Worm (Caenorhabditis elegans): ENCODE data around the gene T03F6.3.
A peak's percentile ranks its signal among the peaks of the same experiment; 100 is the strongest.

T03F6.3 gene

ce11 chrIII:13342079-13342734 is 47.0 kb upstream of the T03F6.3 start, which contains the start of gene dro-1:
TSS of gene dro-1 (plus strand) at chrIII:13342684.
- no peak for TF ChIP-seq eor-1 (tag; optimal IDR thresholded peaks at IDR 0.05)
- TF ChIP-seq elt-2 (tag; optimal IDR thresholded peaks at IDR 0.05), result no peak
- TF ChIP-seq ceh-9 (tag; optimal IDR thresholded peaks at IDR 0.05), result no peak
- no peak for TF ChIP-seq aly-2 (tag; optimal IDR thresholded peaks at IDR 0.05)
- no peak for TF ChIP-seq pqm-1 (tag; optimal IDR thresholded peaks at IDR 0.05)
- no peak for TF ChIP-seq R02D3.7 (tag; optimal IDR thresholded peaks at IDR 0.05)
- TF ChIP-seq nhr-28 (tag; optimal IDR thresholded peaks at IDR 0.05), result no peak
- no peak for TF ChIP-seq egl-5 (tag; optimal IDR thresholded peaks at IDR 0.05)
- TF ChIP-seq lsy-12 (tag; optimal IDR thresholded peaks at IDR 0.05), result no peak
- TF ChIP-seq nhr-11 (tag; optimal IDR thresholded peaks at IDR 0.05), result no peak
- TF ChIP-seq fkh-2 (tag; optimal IDR thresholded peaks at IDR 0.05), result no peak
- no peak for TF ChIP-seq daf-12 (tag; optimal IDR thresholded peaks at IDR 0.05)
- no peak for TF ChIP-seq nhr-43 (tag; optimal IDR thresholded peaks at IDR 0.05; ENCODE audit: poor library complexity, severe bottlenecking)
- TF ChIP-seq fos-1 (tag; optimal IDR thresholded peaks at IDR 0.05), result no peak
- no peak for TF ChIP-seq lin-39 (tag; optimal IDR thresholded peaks at IDR 0.05)
- TF ChIP-seq elt-1 (tag; optimal IDR thresholded peaks at IDR 0.05), result no peak
- TF ChIP-seq zag-1 (tag; optimal IDR thresholded peaks at IDR 0.05), result no peak

- TF ChIP-seq egl-27 (tag; optimal IDR thresholded peaks at IDR 0.05), result no peak
- TF ChIP-seq ztf-11 (tag; optimal IDR thresholded peaks at IDR 0.05), result no peak
- TF ChIP-seq lin-39 (tag; optimal IDR thresholded peaks at IDR 0.05), result no peak
- TF ChIP-seq ama-1 (optimal IDR thresholded peaks at IDR 0.05), result no peak
- TF ChIP-seq nhr-67 (tag; optimal IDR thresholded peaks at IDR 0.05), result no peak
- no peak for TF ChIP-seq jun-1 (tag; optimal IDR thresholded peaks at IDR 0.05)
- no peak for TF ChIP-seq daf-12 (tag; optimal IDR thresholded peaks at IDR 0.05)
- no peak for TF ChIP-seq mml-1 (tag; optimal IDR thresholded peaks at IDR 0.05)
- no peak for TF ChIP-seq R02D3.7 (tag; optimal IDR thresholded peaks at IDR 0.05)
- TF ChIP-seq tbx-2 (tag; optimal IDR thresholded peaks at IDR 0.05), result no peak
- no peak for TF ChIP-seq elt-2 (tag; optimal IDR thresholded peaks at IDR 0.05)
- no peak for TF ChIP-seq nhr-237 (tag; optimal IDR thresholded peaks at IDR 0.05)
- no peak for TF ChIP-seq snpc-4 (tag; optimal IDR thresholded peaks at IDR 0.05)
- no peak for TF ChIP-seq nhr-76 (tag; optimal IDR thresholded peaks at IDR 0.05)
- TF ChIP-seq lin-15B (tag; optimal IDR thresholded peaks at IDR 0.05), result no peak
- no peak for TF ChIP-seq egl-5 (tag; optimal IDR thresholded peaks at IDR 0.05)
- no peak for TF ChIP-seq zag-1 (tag; optimal IDR thresholded peaks at IDR 0.05)
- TF ChIP-seq nhr-77 (tag; optimal IDR thresholded peaks at IDR 0.05), result no peak
- TF ChIP-seq fkh-2 (tag; optimal IDR thresholded peaks at IDR 0.05), result no peak
- TF ChIP-seq nfya-1 (tag; optimal IDR thresholded peaks at IDR 0.05; ENCODE audit: insufficient read depth), result no peak
Measured at ce11 chrIII:13343117-13343516, 46.1 kb upstream of the T03F6.3 start, which contains the start of gene ife-1. TSS of gene ife-1 (plus strand) at chrIII:13343417.

ce11 chrIII:13343562-13344139 is 45.5 kb upstream of the T03F6.3 start:
- no peak for TF ChIP-seq unc-62 (GFP tag; optimal IDR thresholded peaks at IDR 0.05)
- TF ChIP-seq hmg-11 (tag; optimal IDR thresholded peaks at IDR 0.05), result no peak
- no peak for TF ChIP-seq daf-12 (tag; optimal IDR thresholded peaks at IDR 0.05)
- no peak for TF ChIP-seq tbx-2 (tag; optimal IDR thresholded peaks at IDR 0.05)
- no peak for TF ChIP-seq lin-15B (tag; optimal IDR thresholded peaks at IDR 0.05)
- no peak for TF ChIP-seq elt-2 (tag; optimal IDR thresholded peaks at IDR 0.05)

ce11 chrIII:13344538-13345136 is 44.6 kb upstream of the T03F6.3 start, which contains the start of gene acaa-2:
TSS of gene acaa-2 (plus strand) at chrIII:13344937.
- peak; percentile 93 for TF ChIP-seq skn-1 (tag; optimal IDR thresholded peaks at IDR 0.05)
- no peak for TF ChIP-seq egl-5 (tag; optimal IDR thresholded peaks at IDR 0.05)
- TF ChIP-seq lin-39 (tag; optimal IDR thresholded peaks at IDR 0.05), result no peak
- peak; percentile 56 for TF ChIP-seq elt-2 (tag; optimal IDR thresholded peaks at IDR 0.05)
- peak; percentile 35 for TF ChIP-seq nhr-25 (tag; optimal IDR thresholded peaks at IDR 0.05)
- peak; percentile 0 for TF ChIP-seq lin-15B (tag; optimal IDR thresholded peaks at IDR 0.05)
- peak; percentile 40 for TF ChIP-seq nfya-1 (tag; optimal IDR thresholded peaks at IDR 0.05; ENCODE audit: insufficient read depth)
- TF ChIP-seq tbx-2 (tag; optimal IDR thresholded peaks at IDR 0.05), result no peak
- no peak for TF ChIP-seq nhr-12 (tag; optimal IDR thresholded peaks at IDR 0.05)
- peak; percentile 34 for TF ChIP-seq hmg-11 (tag; optimal IDR thresholded peaks at IDR 0.05)
